Fruit fly (Drosophila melanogaster) whole organism, wandering third instar larva: ENCODE measurements around the gene ninaG.

Experiments
- Abd-B ChIP-seq: fragments of >200 bp; optimal IDR thresholded peaks from 2 replicates; lab custom pipeline; 2017; ENCODE audit warnings: missing biosample characterization, missing genetic modification characterization
- CG32264 ChIP-seq: fragments of 200-800 bp; sonication (Bioruptor generic); optimal IDR thresholded peaks from 2 replicates; lab custom pipeline; 2016; ENCODE audit warnings: missing biosample characterization, missing genetic modification characterization
- CG9705 ChIP-seq: fragments of 200-800 bp; sonication (Bioruptor generic); optimal IDR thresholded peaks from 2 replicates; lab custom pipeline; 2018; ENCODE audit warnings: missing biosample characterization, mild to moderate bottlenecking, missing genetic modification characterization
- CrebA ChIP-seq: fragments of 200-800 bp; sonication (Bioruptor generic); optimal IDR thresholded peaks from 2 replicates; lab custom pipeline; 2016; ENCODE audit warnings: missing biosample characterization, mild to moderate bottlenecking, missing genetic modification characterization, borderline replicate concordance
- Dfd ChIP-seq: fragments of >200 bp; optimal IDR thresholded peaks from 2 replicates; lab custom pipeline; 2017; ENCODE audit warnings: missing biosample characterization, missing genetic modification characterization
- Dif ChIP-seq: fragments of 200-275, 200-300 bp; sonication (Bioruptor generic); optimal IDR thresholded peaks from 2 replicates; lab custom pipeline; 2018; ENCODE audit warnings: missing biosample characterization, missing genetic modification characterization; ENCODE audit not compliant: partially characterized antibody
- GATAd ChIP-seq: sonication (Bioruptor generic); optimal IDR thresholded peaks from 2 replicates; lab custom pipeline; 2016; ENCODE audit warnings: missing biosample characterization, missing genetic modification characterization
- HLH106 ChIP-seq: fragments of 200-800 bp; optimal IDR thresholded peaks from 3 replicates; lab custom pipeline; 2019; ENCODE audit warnings: missing biosample characterization, mild to moderate bottlenecking, missing genetic modification characterization, moderate library complexity
- Hnf4 ChIP-seq: fragments of 200-800 bp; sonication (Bioruptor generic); optimal IDR thresholded peaks from 2 replicates; lab custom pipeline; 2016; ENCODE audit warnings: missing biosample characterization, mild to moderate bottlenecking, missing genetic modification characterization
- Hr78 ChIP-seq: fragments of >200 bp; optimal IDR thresholded peaks from 2 replicates; lab custom pipeline; 2017; ENCODE audit warnings: missing biosample characterization, missing genetic modification characterization
- Hr83 ChIP-seq: fragments of 200-300 bp; sonication (Bioruptor generic); optimal IDR thresholded peaks from 2 replicates; lab custom pipeline; 2016; ENCODE audit warnings: missing biosample characterization, mild to moderate bottlenecking, missing genetic modification characterization, moderate library complexity; ENCODE audit not compliant: poor library complexity, severe bottlenecking
- Jra ChIP-seq: sonication (Bioruptor generic); optimal IDR thresholded peaks from 2 replicates; lab custom pipeline; 2016; ENCODE audit warnings: missing biosample characterization, missing genetic modification characterization
- Mio ChIP-seq: sonication (Bioruptor generic); optimal IDR thresholded peaks from 2 replicates; lab custom pipeline; 2016; ENCODE audit warnings: missing biosample characterization, missing genetic modification characterization
- Myc ChIP-seq: fragments of >200 bp; optimal IDR thresholded peaks from 2 replicates; lab custom pipeline; 2017
- N ChIP-seq: fragments of >200 bp; optimal IDR thresholded peaks from 2 replicates; lab custom pipeline; 2018; ENCODE audit warnings: missing biosample characterization, missing external identifiers, missing genetic modification characterization
- OdsH ChIP-seq: fragments of 200-800 bp; sonication (Bioruptor generic); optimal IDR thresholded peaks from 2 replicates; lab custom pipeline; 2016; ENCODE audit warnings: missing biosample characterization, mild to moderate bottlenecking, missing genetic modification characterization
- Rel ChIP-seq, 2 experiments: fragments of 200-800 bp; sonication (Bioruptor generic) in 1 of 2; optimal IDR thresholded peaks; 2 replicates in 1 of 2; 3 replicates in 1 of 2; lab custom pipeline; 2016 to 2019; ENCODE audit warnings: mild to moderate bottlenecking in 2 of 2, missing biosample characterization in 2 of 2, missing genetic modification characterization in 2 of 2, moderate library complexity in 1 of 2
- Sp1 ChIP-seq: fragments of 200-800 bp; sonication (Bioruptor generic); optimal IDR thresholded peaks from 3 replicates; lab custom pipeline; 2019; ENCODE audit warnings: missing biosample characterization, mild to moderate bottlenecking, missing genetic modification characterization, moderate library complexity
- Vsx2 ChIP-seq: fragments of 200-300, 225-300 bp; sonication (Bioruptor generic); optimal IDR thresholded peaks from 2 replicates; lab custom pipeline; 2018; ENCODE audit warnings: missing biosample characterization, missing genetic modification characterization; ENCODE audit not compliant: partially characterized antibody
- br ChIP-seq: fragments of 200-800 bp; sonication (Bioruptor generic); optimal IDR thresholded peaks from 2 replicates; lab custom pipeline; 2016; ENCODE audit warnings: missing biosample characterization, missing genetic modification characterization
- brk ChIP-seq: fragments of 200-800 bp; sonication (Bioruptor generic); optimal IDR thresholded peaks from 2 replicates; lab custom pipeline; 2016; ENCODE audit warnings: missing biosample characterization, mild to moderate bottlenecking, missing genetic modification characterization
- dl ChIP-seq, 2 experiments: fragments of 175-275, 200-275 bp in 1 of 2; fragments of 200-275 bp in 1 of 2; sonication (Bioruptor generic); optimal IDR thresholded peaks; lab custom pipeline; 2018; ENCODE audit warnings: mild to moderate bottlenecking in 2 of 2, missing biosample characterization in 2 of 2, missing genetic modification characterization in 2 of 2, moderate library complexity in 2 of 2; ENCODE audit not compliant: partially characterized antibody in 2 of 2, insufficient read depth in 1 of 2
- dmrt93B ChIP-seq: fragments of 200-800 bp; sonication (Bioruptor generic); optimal IDR thresholded peaks from 2 replicates; lab custom pipeline; 2018; ENCODE audit warnings: missing biosample characterization, mild to moderate bottlenecking, missing genetic modification characterization
- dsf ChIP-seq: sonication (Bioruptor generic); optimal IDR thresholded peaks from 2 replicates; lab custom pipeline; 2016; ENCODE audit warnings: missing biosample characterization, missing genetic modification characterization, borderline replicate concordance
- ey ChIP-seq: fragments of 200-800 bp; sonication (Bioruptor generic); optimal IDR thresholded peaks from 2 replicates; lab custom pipeline; 2016; ENCODE audit warnings: missing biosample characterization, missing genetic modification characterization
- foxo ChIP-seq, 2 experiments: fragments of 200-800 bp; sonication (Bioruptor generic); optimal IDR thresholded peaks; 2 replicates in 1 of 2; 3 replicates in 1 of 2; lab custom pipeline; 2016 to 2017; ENCODE audit warnings: missing biosample characterization in 2 of 2, missing genetic modification characterization in 2 of 2
- fru ChIP-seq: fragments of 200-800 bp; sonication (Bioruptor generic); optimal IDR thresholded peaks from 3 replicates; lab custom pipeline; 2016; ENCODE audit warnings: missing biosample characterization, mild to moderate bottlenecking, missing genetic modification characterization
- h ChIP-seq: fragments of 200-800 bp; sonication (Bioruptor generic); optimal IDR thresholded peaks from 3 replicates; lab custom pipeline; 2016; ENCODE audit warnings: missing biosample characterization, mild to moderate bottlenecking, missing genetic modification characterization
- jim ChIP-seq: fragments of 175-275, 200-325 bp; sonication (Bioruptor generic); optimal IDR thresholded peaks from 2 replicates; lab custom pipeline; 2016; ENCODE audit warnings: missing biosample characterization, mild to moderate bottlenecking, missing genetic modification characterization
- lola ChIP-seq: fragments of >200 bp; optimal IDR thresholded peaks from 2 replicates; lab custom pipeline; 2017; ENCODE audit warnings: missing biosample characterization, missing genetic modification characterization
- pan ChIP-seq: fragments of >200 bp; optimal IDR thresholded peaks from 2 replicates; lab custom pipeline; 2017
- psq ChIP-seq: fragments of 200-800 bp; sonication (Bioruptor generic); optimal IDR thresholded peaks from 3 replicates; lab custom pipeline; 2017; ENCODE audit warnings: missing biosample characterization, mild to moderate bottlenecking, missing genetic modification characterization, moderate library complexity
- rgr ChIP-seq: fragments of 200-800 bp; sonication (Bioruptor generic); optimal IDR thresholded peaks from 3 replicates; lab custom pipeline; 2016; ENCODE audit warnings: missing biosample characterization, mild to moderate bottlenecking, missing genetic modification characterization
- sage ChIP-seq: fragments of 200-800 bp; sonication (Bioruptor generic); optimal IDR thresholded peaks from 2 replicates; lab custom pipeline; 2016; ENCODE audit warnings: missing biosample characterization, mild to moderate bottlenecking, missing genetic modification characterization
- sv ChIP-seq: fragments of 200-800 bp; sonication (Bioruptor generic); optimal IDR thresholded peaks from 3 replicates; lab custom pipeline; 2016; ENCODE audit warnings: missing biosample characterization, missing genetic modification characterization
- tai ChIP-seq: sonication (Bioruptor generic); optimal IDR thresholded peaks from 2 replicates; lab custom pipeline; 2016; ENCODE audit warnings: missing biosample characterization, missing genetic modification characterization
- usp ChIP-seq: fragments of >200 bp; optimal IDR thresholded peaks from 2 replicates; lab custom pipeline; 2017; ENCODE audit warnings: missing biosample characterization, missing genetic modification characterization
- woc ChIP-seq: sonication (Bioruptor generic); optimal IDR thresholded peaks from 2 replicates; lab custom pipeline; 2016; ENCODE audit warnings: missing biosample characterization, mild to moderate bottlenecking, missing genetic modification characterization

The ninaG gene

DNA sequence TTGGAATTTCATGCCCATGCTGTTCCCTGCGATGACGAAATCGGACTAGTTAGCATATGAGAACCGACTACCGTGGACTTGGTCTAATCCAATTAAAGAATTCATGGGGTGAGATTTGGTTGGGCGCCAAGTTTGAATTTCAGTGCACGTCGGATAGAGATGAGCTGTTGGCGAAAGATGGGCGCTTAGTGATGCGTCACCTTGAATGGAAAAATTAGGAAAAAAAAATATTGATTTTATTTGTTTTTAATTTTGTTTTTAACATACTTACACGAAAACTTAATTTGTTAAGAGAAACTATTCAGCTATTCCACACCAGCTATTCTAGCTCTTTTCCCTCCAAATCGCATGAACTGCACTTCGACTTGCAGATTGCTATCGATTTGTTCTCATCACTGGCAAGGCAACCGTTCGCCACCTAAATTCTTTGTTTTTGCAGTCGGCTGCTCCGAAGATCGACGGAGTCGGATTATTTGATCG is at the start of gene ninaG, which contains the start of gene Sptz:
ninaG (minus strand) TSS at position 51 of the 480 bp plus-strand sequence.
Sptz (plus strand) TSS at position 450 of the 480 bp plus-strand sequence.
- TF ChIP-seq pan (lab: Kevin White, UChicago) (no peak), psq (GFP tag; lab: Kevin White, UChicago) (peak; percentile 86), Hr83 (GFP tag; lab: Kevin White, UChicago) (peak; percentile 71), HLH106 (tag; lab: Kevin White, UChicago) (peak; percentile 93), jim (no peak), tai (no peak), Mio (GFP tag; lab: Kevin White, UChicago) (peak; percentile 72), CrebA (GFP tag; lab: Kevin White, UChicago) (no peak), rgr (GFP tag; lab: Kevin White, UChicago) (peak; percentile 95), foxo (GFP tag; optimal IDR thresholded peaks at IDR 0.05; lab: Kevin White, UChicago) (peak; percentile 25 to 97), br (GFP tag; lab: Kevin White, UChicago) (peak; percentile 95), fru (GFP tag; lab: Kevin White, UChicago) (peak; percentile 95), woc (peak; percentile 96), OdsH (peak; percentile 93), Dfd (no peak), dmrt93B (GFP tag; lab: Kevin White, UChicago) (peak; percentile 93), h (peak; percentile 96), Jra (GFP tag; lab: Kevin White, UChicago) (no peak), lola (no peak), CG32264 (GFP tag; lab: Kevin White, UChicago) (peak; percentile 66), Hnf4 (GFP tag; lab: Kevin White, UChicago) (no peak), usp (GFP tag; lab: Kevin White, UChicago) (no peak), N (GFP tag; lab: Kevin White, UChicago) (no peak), Hr78 (no peak), Sp1 (GFP tag; lab: Kevin White, UChicago) (peak; percentile 89), Dif (no peak), brk (GFP tag; lab: Kevin White, UChicago) (no peak), Abd-B (GFP tag; lab: Kevin White, UChicago) (no peak), sage (no peak), GATAd (peak; percentile 76), Vsx2 (no peak), CG9705 (peak; percentile 78), ey (GFP tag; lab: Kevin White, UChicago) (peak; percentile 96), sv (GFP tag; lab: Kevin White, UChicago) (peak; percentile 96), Rel (GFP tag; optimal IDR thresholded peaks at IDR 0.05; lab: Kevin White, UChicago) (no peak), Rel (tag; optimal IDR thresholded peaks at IDR 0.05; lab: Kevin White, UChicago) (no peak), Myc (lab: Kevin White, UChicago) (peak; percentile 98), dsf (no peak), dl (GFP tag; optimal IDR thresholded peaks at IDR 0.05; lab: Kevin White, UChicago; ENCODE audit: insufficient read depth in 1 of 2, partially characterized antibody in 2 of 2) (no peak)
- TF ChIP-seq, all 38 proteins: peak for 19

dm6 chr3R:11469745-11470144 is 48.3 kb upstream of the ninaG start:
- no peak for TF ChIP-seq Jra (GFP tag; lab: Kevin White, UChicago)
- no peak for TF ChIP-seq Vsx2
- no peak for TF ChIP-seq CG9705

DNA sequence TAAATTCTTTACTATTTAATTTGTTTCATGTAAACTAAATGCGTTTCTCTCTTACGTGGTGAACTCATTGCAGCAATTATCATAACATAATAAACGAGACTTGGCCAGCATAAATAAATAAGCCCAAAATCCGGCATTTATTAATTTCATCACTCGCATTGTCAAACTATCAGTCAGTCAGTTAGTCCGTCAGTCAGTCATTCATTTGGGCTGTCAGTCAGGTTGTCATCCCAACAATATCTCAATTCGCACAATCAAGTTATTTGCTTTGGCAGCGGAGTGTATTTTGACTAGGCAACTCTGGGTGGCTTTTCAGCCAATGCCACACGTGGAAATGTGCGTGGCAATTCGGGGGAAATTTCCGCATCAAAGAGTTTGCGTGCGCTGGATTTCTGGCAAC is 46.3 kb upstream of the ninaG start:
- TF ChIP-seq Hnf4 (GFP tag; lab: Kevin White, UChicago) = no peak
- no peak for TF ChIP-seq Mio (GFP tag; lab: Kevin White, UChicago)
- TF ChIP-seq Jra (GFP tag; lab: Kevin White, UChicago) = no peak
- TF ChIP-seq h = no peak
- TF ChIP-seq fru (GFP tag; lab: Kevin White, UChicago) = no peak
- TF ChIP-seq woc = no peak
- TF ChIP-seq Dfd = no peak
